Worm (Caenorhabditis elegans): ENCODE results near the gene C08F1.12.

DNA sequence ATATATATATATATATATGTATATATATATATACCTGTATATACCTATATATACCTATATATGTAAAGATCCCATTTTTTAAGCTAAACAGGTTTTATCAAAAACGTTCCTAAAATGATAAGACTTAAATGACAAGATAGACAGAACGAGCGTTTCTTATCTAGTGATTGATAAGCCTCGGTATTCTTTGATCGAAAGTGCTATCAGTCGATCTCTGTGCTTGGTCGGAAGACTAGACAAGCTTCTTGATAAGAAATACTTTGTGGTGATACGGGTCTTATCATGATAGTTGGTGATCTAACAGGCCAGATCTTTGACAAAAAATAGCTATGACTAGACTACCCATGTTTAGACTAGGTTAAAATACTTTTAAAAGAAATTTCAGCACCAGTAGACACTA lies 45.5 kb upstream of the C08F1.12 start:
- TF ChIP-seq lin-39 (tag; optimal IDR thresholded peaks at IDR 0.05), result no peak
- no peak for TF ChIP-seq lin-15B (tag; optimal IDR thresholded peaks at IDR 0.05)
- no peak for TF ChIP-seq ceh-9 (tag; optimal IDR thresholded peaks at IDR 0.05)
- TF ChIP-seq elt-3 (tag; optimal IDR thresholded peaks at IDR 0.05), result no peak
- TF ChIP-seq unc-62 (GFP tag; optimal IDR thresholded peaks at IDR 0.05), result no peak
- TF ChIP-seq nhr-77 (tag; optimal IDR thresholded peaks at IDR 0.05), result no peak
- no peak for TF ChIP-seq nhr-237 (tag; optimal IDR thresholded peaks at IDR 0.05)
- TF ChIP-seq ceh-16 (tag; optimal IDR thresholded peaks at IDR 0.05), result no peak
- no peak for TF ChIP-seq nhr-76 (tag; optimal IDR thresholded peaks at IDR 0.05)
- peak; percentile 85 for TF ChIP-seq nhr-43 (tag; optimal IDR thresholded peaks at IDR 0.05; ENCODE audit: poor library complexity, severe bottlenecking)
- TF ChIP-seq ztf-4 (tag; optimal IDR thresholded peaks at IDR 0.05), result no peak
